Worm (Caenorhabditis elegans): Measurements from ENCODE around the gene C44C10.11.

DNA sequence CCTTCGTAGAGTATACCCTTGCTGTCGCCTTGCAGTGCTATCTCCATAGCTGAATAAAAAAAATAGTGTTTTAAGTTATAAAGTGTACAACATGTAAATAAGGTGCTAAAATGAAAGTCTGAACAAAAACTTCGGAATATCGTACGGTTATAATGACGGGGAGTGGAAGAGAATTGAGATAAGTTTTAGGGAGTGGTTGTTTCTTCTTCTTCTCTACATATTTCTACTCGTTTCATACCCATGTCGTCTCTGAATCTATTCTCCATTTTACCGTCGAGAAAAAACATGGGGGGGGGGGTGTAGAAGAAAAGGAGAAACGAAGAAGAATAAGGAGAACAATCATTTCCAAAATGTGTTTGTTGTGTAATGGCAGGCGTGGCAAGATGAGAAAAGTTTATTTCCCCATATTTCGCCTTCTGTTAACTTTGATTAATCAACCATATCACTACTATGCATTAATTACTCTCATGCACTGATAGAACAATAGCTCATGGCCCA, 6.4 kb upstream of the C44C10.11 start, which contains the start of gene C44C10.9:
- TF ChIP-seq unc-62 (GFP tag; optimal IDR thresholded peaks at IDR 0.05), result no peak
- no peak for TF ChIP-seq blmp-1 (tag; optimal IDR thresholded peaks at IDR 0.05)
- TF ChIP-seq hlh-1 (tag; optimal IDR thresholded peaks at IDR 0.05), result no peak
- TF ChIP-seq snpc-4 (tag; optimal IDR thresholded peaks at IDR 0.05), result no peak
- TF ChIP-seq mep-1 (tag; optimal IDR thresholded peaks at IDR 0.05), result no peak
- TF ChIP-seq nhr-12 (tag; optimal IDR thresholded peaks at IDR 0.05), result no peak
- TF ChIP-seq pha-4 (tag; optimal IDR thresholded peaks at IDR 0.05), result no peak
- no peak for TF ChIP-seq unc-39 (tag; optimal IDR thresholded peaks at IDR 0.05)
- no peak for TF ChIP-seq ztf-11 (tag; optimal IDR thresholded peaks at IDR 0.05)
- no peak for TF ChIP-seq ceh-83 (GFP tag; optimal IDR thresholded peaks at IDR 0.05)
- no peak for TF ChIP-seq lin-13 (tag; optimal IDR thresholded peaks at IDR 0.05)
- TF ChIP-seq zip-8 (tag; optimal IDR thresholded peaks at IDR 0.05), result no peak
- TF ChIP-seq nhr-28 (tag; optimal IDR thresholded peaks at IDR 0.05), result no peak
- no peak for TF ChIP-seq ces-1 (GFP tag; optimal IDR thresholded peaks at IDR 0.05)

Data from whole organism, mixed stage, embryonic.